Worm (Caenorhabditis elegans) whole organism, L4 larva: ENCODE measurements around the gene bicd-1.
"Not testable (repeated sequence)": the region's sequence is repeated elsewhere in the genome, so short reads cannot be mapped to it uniquely, and the experiment has no call there.

Source experiments
- F44E2.7 ChIP-seq: fragments of 200-800 bp; sonication (Bioruptor generic); IDR thresholded peaks from 2 replicates; pipeline ENCODE4 v2.1.2; 2022; ENCODE audit warnings: missing genetic modification characterization, missing compliant biosample characterization
- Y105C5A.15 ChIP-seq: fragments of 200-800 bp; sonication (Bioruptor generic); IDR thresholded peaks from 2 replicates; pipeline ENCODE4 v1.3.6; 2022; ENCODE audit warnings: missing genetic modification characterization, missing compliant biosample characterization
- ces-1 ChIP-seq: fragments of 150-350 bp; sonication (generic microtip); optimal IDR thresholded peaks from 4 replicates; lab custom pipeline; 2014; ENCODE audit warnings: missing biosample characterization, missing genetic modification reagents, missing genetic modification characterization
- nhr-11 ChIP-seq: fragments of 150-350 bp; optimal IDR thresholded peaks from 2 replicates; lab custom pipeline; 2014; ENCODE audit warnings: missing biosample characterization, missing genetic modification characterization

ce11 chrIV:6597918-6598317, 25.8 kb upstream of the bicd-1 start, which contains the start of gene nspb-4:
- not testable (repeated sequence) for TF ChIP-seq ces-1 (GFP tag; lab: Kevin White, UChicago); F44E2.7 (GFP tag; lab: Robert Waterston, UW); Y105C5A.15 (GFP tag; lab: Robert Waterston, UW); nhr-11
